Fruit fly (Drosophila melanogaster) whole organism, embryonic: Measurements from ENCODE around the gene Cypl.
A peak's percentile ranks its signal among the peaks of the same experiment; 100 is the strongest.

ENCODE experiments used
- Abd-B ChIP-seq: fragments of 200-800 bp; sonication (Bioruptor generic); optimal IDR thresholded peaks from 2 replicates; lab custom pipeline; 2018; ENCODE audit warnings: missing biosample characterization, mild to moderate bottlenecking, missing genetic modification characterization, moderate library complexity
- Ada2b ChIP-seq: fragments of 200-800 bp; sonication (Bioruptor generic); IDR thresholded peaks from 2 replicates; pipeline ENCODE4 v1.3.6; 2022; ENCODE audit warnings: missing biosample characterization, missing genetic modification characterization
- CG1024 ChIP-seq: fragments of 200-800 bp; sonication (Bioruptor generic); IDR thresholded peaks from 2 replicates; pipeline ENCODE4 v1.3.6; 2022; ENCODE audit warnings: missing biosample characterization, missing genetic modification characterization
- CG11398 ChIP-seq: fragments of 200-800 bp; sonication (Bioruptor generic); optimal IDR thresholded peaks from 2 replicates; lab custom pipeline; 2016; ENCODE audit warnings: missing biosample characterization, missing genetic modification characterization
- CG11695 ChIP-seq: fragments of 200-800 bp; sonication (Bioruptor generic); IDR thresholded peaks from 3 replicates; pipeline ENCODE4 v1.3.6; 2022; ENCODE audit warnings: missing biosample characterization, missing genetic modification characterization
- CG11723 ChIP-seq: fragments of 200-800 bp; sonication (Bioruptor generic); optimal IDR thresholded peaks from 2 replicates; lab custom pipeline; 2017; ENCODE audit warnings: missing biosample characterization, mild to moderate bottlenecking, missing genetic modification characterization
- CG14710 ChIP-seq: fragments of 200-800 bp; sonication (Bioruptor generic); optimal IDR thresholded peaks from 3 replicates; lab custom pipeline; 2019; ENCODE audit warnings: missing biosample characterization, mild to moderate bottlenecking, missing genetic modification characterization, moderate library complexity
- CG1529 ChIP-seq: fragments of 200-800 bp; sonication (Bioruptor generic); optimal IDR thresholded peaks from 3 replicates; lab custom pipeline; 2018; ENCODE audit warnings: missing biosample characterization, missing genetic modification characterization
- CG1603 ChIP-seq: fragments of 200-800 bp; sonication (Bioruptor generic); optimal IDR thresholded peaks from 2 replicates; lab custom pipeline; 2019; ENCODE audit warnings: missing biosample characterization, mild to moderate bottlenecking, missing genetic modification characterization, moderate library complexity
- CG16779 ChIP-seq: fragments of 200-800 bp; sonication (Bioruptor generic); IDR thresholded peaks from 2 replicates; pipeline ENCODE4 v1.3.6; 2022; ENCODE audit warnings: missing biosample characterization, missing genetic modification characterization
- CG17568 ChIP-seq: fragments of 200-800 bp; sonication (Bioruptor generic); optimal IDR thresholded peaks from 2 replicates; lab custom pipeline; 2018; ENCODE audit warnings: missing biosample characterization, mild to moderate bottlenecking, missing genetic modification characterization, moderate library complexity
- CG2712 ChIP-seq: fragments of 200-800 bp; optimal IDR thresholded peaks from 3 replicates; lab custom pipeline; 2019; ENCODE audit warnings: missing biosample characterization, mild to moderate bottlenecking, missing genetic modification characterization, moderate library complexity
- CG2875 ChIP-seq: fragments of 200-800 bp; sonication (Bioruptor generic); optimal IDR thresholded peaks from 2 replicates; lab custom pipeline; 2017; ENCODE audit warnings: missing biosample characterization, mild to moderate bottlenecking, missing genetic modification characterization, missing genetic modification reagents
- CG3847 ChIP-seq: fragments of 200-800 bp; sonication (Bioruptor generic); IDR thresholded peaks from 2 replicates; pipeline ENCODE4 v1.3.6; 2022; ENCODE audit warnings: missing biosample characterization, missing genetic modification characterization
- CG6254 ChIP-seq: fragments of 200-800 bp; sonication (Bioruptor generic); optimal IDR thresholded peaks from 3 replicates; lab custom pipeline; 2017; ENCODE audit warnings: mild to moderate bottlenecking, missing biosample characterization, missing genetic modification reagents, missing genetic modification characterization
- CG6683 ChIP-seq: fragments of 200-800 bp; sonication (Bioruptor generic); optimal IDR thresholded peaks from 2 replicates; lab custom pipeline; 2017; ENCODE audit warnings: missing biosample characterization, mild to moderate bottlenecking, missing genetic modification characterization, missing genetic modification reagents
- CG7987 ChIP-seq: fragments of 200-800 bp; sonication (Bioruptor generic); optimal IDR thresholded peaks from 2 replicates; lab custom pipeline; 2018; ENCODE audit warnings: missing biosample characterization, mild to moderate bottlenecking, missing genetic modification characterization, moderate library complexity
- Chrac-16 ChIP-seq: fragments of 200-800 bp; sonication (Bioruptor generic); optimal IDR thresholded peaks from 3 replicates; lab custom pipeline; 2016; ENCODE audit warnings: missing biosample characterization, missing genetic modification characterization
- CkIIα-i1 ChIP-seq: fragments of 200-800 bp; sonication (Bioruptor generic); IDR thresholded peaks from 2 replicates; pipeline ENCODE4 v1.3.6; 2022; ENCODE audit warnings: missing biosample characterization, missing genetic modification characterization
- D ChIP-seq, 2 experiments: fragments of 200-800 bp in 1 of 2; fragments of >200 bp in 1 of 2; sonication (Bioruptor generic) in 1 of 2; optimal IDR thresholded peaks; 2 replicates in 1 of 2; 3 replicates in 1 of 2; lab custom pipeline; 2017; ENCODE audit warnings: mild to moderate bottlenecking in 1 of 2, missing biosample characterization in 1 of 2, missing genetic modification characterization in 1 of 2, missing genetic modification reagents in 1 of 2
- Dek ChIP-seq: fragments of 200-800 bp; sonication (Bioruptor generic); optimal IDR thresholded peaks from 3 replicates; lab custom pipeline; 2019; ENCODE audit warnings: missing biosample characterization, mild to moderate bottlenecking, missing genetic modification characterization, moderate library complexity
- Dfd ChIP-seq, 2 experiments: fragments of >200 bp; optimal IDR thresholded peaks; 2 replicates each; lab custom pipeline; 2017; ENCODE audit warnings: missing biosample characterization in 2 of 2, missing genetic modification characterization in 2 of 2
- Fer3 ChIP-seq: fragments of 200-800 bp; sonication (Bioruptor generic); optimal IDR thresholded peaks from 2 replicates; lab custom pipeline; 2018; ENCODE audit warnings: missing biosample characterization, mild to moderate bottlenecking, missing genetic modification characterization, moderate library complexity
- H15 ChIP-seq: fragments of 200-800 bp; sonication (Bioruptor generic); IDR thresholded peaks from 3 replicates; pipeline ENCODE4 v1.3.6; 2022; ENCODE audit warnings: missing biosample characterization, missing genetic modification characterization
- HLH3B ChIP-seq: fragments of 200-800 bp; sonication (Bioruptor generic); IDR thresholded peaks from 2 replicates; pipeline ENCODE4 v1.3.6; 2022; ENCODE audit warnings: missing biosample characterization, missing genetic modification characterization
- HmgZ ChIP-seq: fragments of 200-800 bp; sonication (Bioruptor generic); optimal IDR thresholded peaks from 2 replicates; lab custom pipeline; 2018; ENCODE audit warnings: missing biosample characterization, mild to moderate bottlenecking, missing genetic modification characterization
- Hsf ChIP-seq: fragments of 200-800 bp; sonication (Bioruptor generic); optimal IDR thresholded peaks from 3 replicates; lab custom pipeline; 2016; ENCODE audit warnings: missing biosample characterization, missing genetic modification characterization
- Lim3 ChIP-seq: fragments of 200-800 bp; sonication (Bioruptor generic); IDR thresholded peaks from 2 replicates; pipeline ENCODE4 v1.3.6; 2022; ENCODE audit warnings: missing biosample characterization, missing genetic modification characterization
- Meics ChIP-seq: fragments of 200-800 bp; sonication (Bioruptor generic); optimal IDR thresholded peaks from 2 replicates; lab custom pipeline; 2017; ENCODE audit warnings: missing biosample characterization, mild to moderate bottlenecking, missing genetic modification characterization
- Mes4 ChIP-seq: fragments of 200-800 bp; sonication (Bioruptor generic); optimal IDR thresholded peaks from 2 replicates; lab custom pipeline; 2016; ENCODE audit warnings: missing biosample characterization, missing genetic modification characterization
- Mrtf ChIP-seq: fragments of 200-800 bp; sonication (Bioruptor generic); IDR thresholded peaks from 3 replicates; pipeline ENCODE4 v1.3.6; 2022; ENCODE audit warnings: missing biosample characterization, missing genetic modification characterization
- TFAM ChIP-seq: fragments of 200-800 bp; sonication (Bioruptor generic); optimal IDR thresholded peaks from 2 replicates; lab custom pipeline; 2017; ENCODE audit warnings: missing biosample characterization, missing genetic modification characterization, inconsistent platforms
- ase ChIP-seq: fragments of 200-800 bp; sonication (Bioruptor generic); IDR thresholded peaks from 3 replicates; pipeline ENCODE4 v1.3.6; 2022; ENCODE audit warnings: missing biosample characterization, missing genetic modification characterization
- az2 ChIP-seq: fragments of 200-800 bp; sonication (Bioruptor generic); optimal IDR thresholded peaks from 3 replicates; lab custom pipeline; 2016; ENCODE audit warnings: missing biosample characterization, missing genetic modification characterization
- dpn ChIP-seq, 2 experiments: fragments of 200-800 bp; sonication (Bioruptor generic); optimal IDR thresholded peaks; 3 replicates each; lab custom pipeline; 2016; ENCODE audit warnings: missing biosample characterization in 2 of 2, missing genetic modification characterization in 2 of 2
- gce ChIP-seq: fragments of 200-800 bp; sonication (Bioruptor generic); IDR thresholded peaks from 3 replicates; pipeline ENCODE4 v1.3.6; 2022; ENCODE audit warnings: missing biosample characterization, missing genetic modification characterization
- grau ChIP-seq: fragments of 200-800 bp; optimal IDR thresholded peaks from 3 replicates; lab custom pipeline; 2019; ENCODE audit warnings: missing biosample characterization, mild to moderate bottlenecking, missing genetic modification characterization, moderate library complexity
- gsb ChIP-seq: fragments of 200-800 bp; sonication (Bioruptor generic); IDR thresholded peaks from 2 replicates; pipeline ENCODE4 v1.3.6; 2022; ENCODE audit warnings: missing biosample characterization, missing genetic modification characterization
- hb ChIP-seq: fragments of 200-800 bp; sonication (Bioruptor generic); IDR thresholded peaks from 3 replicates; pipeline ENCODE4 v1.3.6; 2022; ENCODE audit warnings: missing biosample characterization, missing genetic modification characterization; ENCODE audit not compliant: partially characterized antibody
- kay ChIP-seq: fragments of 200-800 bp; sonication (Bioruptor generic); optimal IDR thresholded peaks from 2 replicates; lab custom pipeline; 2016; ENCODE audit warnings: missing biosample characterization, missing genetic modification characterization
- lab ChIP-seq: fragments of 200-800 bp; sonication (Bioruptor generic); optimal IDR thresholded peaks from 3 replicates; lab custom pipeline; 2017; ENCODE audit warnings: missing biosample characterization, missing genetic modification characterization, mild to moderate bottlenecking, moderate library complexity, missing genetic modification reagents
- oc ChIP-seq: fragments of 200-800 bp; sonication (Bioruptor generic); optimal IDR thresholded peaks from 2 replicates; lab custom pipeline; 2018; ENCODE audit warnings: missing biosample characterization, mild to moderate bottlenecking, missing genetic modification characterization, moderate library complexity
- odd ChIP-seq: fragments of 200-800 bp; sonication (Bioruptor generic); optimal IDR thresholded peaks from 2 replicates; lab custom pipeline; 2017; ENCODE audit warnings: missing biosample characterization, mild to moderate bottlenecking, missing genetic modification characterization
- org-1 ChIP-seq: fragments of 200-800 bp; sonication (Bioruptor generic); optimal IDR thresholded peaks from 2 replicates; lab custom pipeline; 2017; ENCODE audit warnings: missing biosample characterization, missing genetic modification characterization
- phol ChIP-seq: fragments of 200-800 bp; sonication (Bioruptor generic); optimal IDR thresholded peaks from 3 replicates; lab custom pipeline; 2018; ENCODE audit warnings: missing biosample characterization, mild to moderate bottlenecking, missing genetic modification characterization, moderate library complexity
- sd ChIP-seq: fragments of 200-800 bp; sonication (Bioruptor generic); optimal IDR thresholded peaks from 3 replicates; lab custom pipeline; 2018; ENCODE audit warnings: missing biosample characterization, mild to moderate bottlenecking, missing genetic modification characterization, moderate library complexity
- tin ChIP-seq: fragments of 200-800 bp; sonication (Bioruptor generic); optimal IDR thresholded peaks from 3 replicates; lab custom pipeline; 2016; ENCODE audit warnings: missing biosample characterization, missing genetic modification characterization
- tx ChIP-seq: fragments of 200-800 bp; sonication (Bioruptor generic); optimal IDR thresholded peaks from 2 replicates; lab custom pipeline; 2016; ENCODE audit warnings: missing biosample characterization, missing genetic modification characterization
- vvl ChIP-seq: fragments of 200-800 bp; sonication (Bioruptor generic); IDR thresholded peaks from 2 replicates; pipeline ENCODE4 v1.3.6; 2022; ENCODE audit warnings: missing biosample characterization, missing genetic modification characterization

Gene Cypl

dm6 chr3L:563002-563627 lies 20.4 kb upstream of the Cypl start (continued):
- no peak for TF ChIP-seq hb
- no peak for TF ChIP-seq TFAM (GFP tag; lab: Kevin White, UChicago)
- TF ChIP-seq CG11398 (GFP tag; lab: Kevin White, UChicago) = no peak
- peak; percentile 34 for TF ChIP-seq oc (tag; lab: Kevin White, UChicago)
- peak; percentile 74; the same call in 1 of the 3 replicates for TF ChIP-seq gce (GFP tag; lab: Robert Waterston, UW)
- TF ChIP-seq Fer3 (tag; lab: Kevin White, UChicago) = peak; percentile 52
- peak; percentile 33 for TF ChIP-seq az2 (GFP tag; lab: Kevin White, UChicago)
- TF ChIP-seq CG1024 (GFP tag; lab: Robert Waterston, UW) = peak; percentile 41; the same call in 1 of the 2 replicates
- TF ChIP-seq odd (GFP tag; lab: Kevin White, UChicago) = peak; percentile 38
- no peak for TF ChIP-seq Dfd (GFP tag; optimal IDR thresholded peaks at IDR 0.05; lab: Kevin White, UChicago)
- peak; percentile 73 for TF ChIP-seq phol (tag; lab: Kevin White, UChicago)
- no peak for TF ChIP-seq sd (tag; lab: Kevin White, UChicago)
- TF ChIP-seq CG2875 = peak; percentile 2
- peak; percentile 39 for TF ChIP-seq kay (GFP tag; lab: Kevin White, UChicago)
- TF ChIP-seq HmgZ = peak; percentile 16
- peak; percentile 93 for TF ChIP-seq vvl (GFP tag; lab: Robert Waterston, UW)
- TF ChIP-seq Chrac-16 (GFP tag; lab: Kevin White, UChicago) = peak; percentile 20
- peak; percentile 57 for TF ChIP-seq Mes4 (GFP tag; lab: Kevin White, UChicago)
- TF ChIP-seq CG2712 (tag; lab: Kevin White, UChicago) = peak; percentile 72
- TF ChIP-seq H15 = peak; percentile 79
- TF ChIP-seq Mrtf (GFP tag; lab: Robert Waterston, UW) = peak; percentile 54; the same call in 1 of the 3 replicates
- TF ChIP-seq D (optimal IDR thresholded peaks at IDR 0.05; lab: Kevin White, UChicago) = no peak
- TF ChIP-seq D (GFP tag; optimal IDR thresholded peaks at IDR 0.05; lab: Kevin White, UChicago) = peak; percentile 48
- no peak for TF ChIP-seq CG16779
- peak; percentile 73 for TF ChIP-seq lab
- TF ChIP-seq Meics (GFP tag; lab: Kevin White, UChicago) = peak; percentile 63
- TF ChIP-seq Lim3 (GFP tag; lab: Robert Waterston, UW) = no peak
- TF ChIP-seq CG17568 (GFP tag; lab: Kevin White, UChicago) = peak; percentile 63
- peak; percentile 36 for TF ChIP-seq CG14710 (tag; lab: Kevin White, UChicago)
- peak; percentile 59 for TF ChIP-seq grau (tag; lab: Kevin White, UChicago)
- TF ChIP-seq HLH3B (GFP tag; lab: Robert Waterston, UW) = peak; percentile 37; the same call in 1 of the 2 replicates
- no peak for TF ChIP-seq Abd-B
- peak; percentile 20 for TF ChIP-seq CG6683
- peak; percentile 9 for TF ChIP-seq tx
- no peak for TF ChIP-seq CG7987
- peak; percentile 71 for TF ChIP-seq Ada2b
- TF ChIP-seq CG3847 (GFP tag; lab: Robert Waterston, UW) = no peak
- TF ChIP-seq CkIIα-i1 (GFP tag; lab: Robert Waterston, UW) = no peak
- peak; percentile 49; the same call in 1 of the 2 replicates for TF ChIP-seq gsb
- TF ChIP-seq CG1603 (tag; lab: Kevin White, UChicago) = peak; percentile 65
- peak; percentile 70 for TF ChIP-seq CG6254 (GFP tag; lab: Kevin White, UChicago)
- TF ChIP-seq CG1529 (GFP tag; lab: Kevin White, UChicago) = peak; percentile 53
- peak; percentile 71 for TF ChIP-seq tin
- peak; percentile 46 to 66 for TF ChIP-seq dpn (GFP tag; optimal IDR thresholded peaks at IDR 0.05; lab: Kevin White, UChicago)
- TF ChIP-seq Hsf (GFP tag; lab: Kevin White, UChicago) = peak; percentile 51
- peak; percentile 84 for TF ChIP-seq CG11695
- TF ChIP-seq Dek (tag; lab: Kevin White, UChicago) = peak; percentile 34
- TF ChIP-seq CG11723 (GFP tag; lab: Kevin White, UChicago) = no peak
- 0 out of 3 replicates have a peak, but pooled peaks have one; percentile 33 for TF ChIP-seq ase
- peak; percentile 39 for TF ChIP-seq org-1 (GFP tag; lab: Kevin White, UChicago)
